Worm (Caenorhabditis elegans): ENCODE data around the gene F56C3.4.

- TF ChIP-seq ama-1 (optimal IDR thresholded peaks at IDR 0.05) (no peak), hmbx-1 (tag; optimal IDR thresholded peaks at IDR 0.05) (no peak), ceh-36 (tag; optimal IDR thresholded peaks at IDR 0.05) (no peak), aly-1 (tag; optimal IDR thresholded peaks at IDR 0.05) (no peak), flt-1 (GFP tag; IDR thresholded peaks at IDR 0.05) (no peak)
Measured at ce11 chrX:1344818-1345217, 15.7 kb downstream of the F56C3.4 start.

Measured in whole organism, early embryonic.